Worm (Caenorhabditis elegans) whole organism, L4/young adult: ENCODE measurements around the gene C06A8.6.

Experiments used
- W03F9.2 ChIP-seq: fragments of 150-350 bp; optimal IDR thresholded peaks from 2 replicates; lab custom pipeline; 2014; ENCODE audit warnings: missing biosample characterization, missing genetic modification characterization
- dao-5 ChIP-seq: sonication (generic microtip); optimal IDR thresholded peaks from 2 replicates; lab custom pipeline; 2016; ENCODE audit warnings: missing genotype, missing genetic modification characterization, moderate library complexity, missing compliant biosample characterization
- him-1 ChIP-seq: sonication (generic microtip); optimal IDR thresholded peaks from 2 replicates; lab custom pipeline; 2016; ENCODE audit warnings: missing genotype, missing genetic modification reagents, missing genetic modification characterization, missing compliant biosample characterization

DNA sequence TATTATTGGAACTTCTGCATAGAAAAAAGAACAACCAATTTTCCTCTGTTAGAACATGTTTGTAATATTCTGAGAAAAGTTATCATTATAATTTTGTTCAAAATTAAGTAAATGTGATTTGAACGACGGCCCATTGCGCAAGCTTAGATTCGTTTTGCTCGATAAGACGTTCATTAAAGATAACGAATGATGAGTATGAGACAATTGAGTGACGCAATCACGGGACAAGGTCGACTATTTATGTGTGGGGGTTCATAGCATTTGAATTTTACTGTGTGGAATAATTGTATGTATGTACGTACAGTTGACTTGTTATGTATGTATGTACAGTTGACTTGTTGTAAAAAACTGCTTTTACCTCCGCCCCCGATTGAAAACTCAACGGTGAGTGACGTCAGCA, 47.1 kb downstream of the C06A8.6 start:
- TF ChIP-seq him-1 (tag; lab: Kevin White, UChicago): no peak
- no peak for TF ChIP-seq dao-5 (tag; lab: Kevin White, UChicago)
- no peak for TF ChIP-seq W03F9.2 (tag; lab: Kevin White, UChicago)
